Fruit fly (Drosophila melanogaster): ENCODE measurements around the gene CG16989.

Gene CG16989

DNA sequence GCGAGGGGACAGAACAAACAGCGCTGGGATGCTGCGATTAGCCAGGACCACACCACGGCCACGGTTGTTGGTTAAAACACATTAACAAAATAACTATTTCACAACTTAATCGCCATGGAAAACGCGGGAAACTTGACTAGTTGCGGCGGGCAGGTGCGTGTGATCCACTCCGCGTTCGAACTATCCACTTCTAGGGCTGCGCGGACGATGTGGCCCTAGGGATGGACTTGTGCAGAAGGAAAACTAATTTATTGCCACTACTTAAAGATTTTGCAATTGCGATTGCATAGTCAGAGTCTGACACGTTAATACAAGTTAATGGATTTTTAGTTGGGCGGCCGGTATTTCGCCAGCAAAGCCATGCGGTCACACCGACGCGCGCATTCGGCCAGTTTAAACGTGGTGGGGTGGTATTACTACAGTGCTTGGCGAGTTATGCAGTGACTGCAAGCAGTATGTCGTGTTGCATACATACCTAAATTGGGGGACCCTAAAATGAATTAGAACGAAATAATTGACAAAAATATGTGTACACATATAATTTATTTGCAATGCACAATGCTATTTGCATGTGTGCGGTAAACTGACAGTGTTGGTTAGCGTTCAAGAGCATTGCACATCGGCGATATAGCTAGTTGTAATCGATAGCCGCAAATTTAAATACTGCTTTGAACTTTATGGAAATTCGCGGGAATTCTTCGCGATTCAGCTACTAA lies 8.4 kb downstream of the CG16989 start, which contains the start of gene Rbf (continued):
- TF ChIP-seq sc (optimal IDR thresholded peaks at IDR 0.05) (no peak), sc (GFP tag; optimal IDR thresholded peaks at IDR 0.05) (no peak), CG2712 (tag; optimal IDR thresholded peaks at IDR 0.05) (peak; percentile 6), CG17186 (GFP tag; optimal IDR thresholded peaks at IDR 0.05) (peak; percentile 65), dan (GFP tag; IDR thresholded peaks at IDR 0.05) (no peak), Hmr (GFP tag; optimal IDR thresholded peaks at IDR 0.05) (peak; percentile 24), insv (GFP tag; optimal IDR thresholded peaks at IDR 0.05) (no peak), CG7963 (GFP tag; IDR thresholded peaks at IDR 0.05; ENCODE audit: partially characterized antibody) (0 out of 3 replicates have a peak, but pooled peaks have one; percentile 20), knrl (GFP tag; IDR thresholded peaks at IDR 0.05; ENCODE audit: partially characterized antibody) (peak; percentile 61; the same call in 2 of the 3 replicates), CG31365 (tag; optimal IDR thresholded peaks at IDR 0.05) (no peak), CG9797 (GFP tag; optimal IDR thresholded peaks at IDR 0.05) (peak; percentile 81), br (optimal IDR thresholded peaks at IDR 0.05) (no peak), CG15514 (GFP tag; optimal IDR thresholded peaks at IDR 0.05) (peak; percentile 33), E2f2 (GFP tag; IDR thresholded peaks at IDR 0.05) (peak; percentile 93), BEAF-32 (GFP tag; optimal IDR thresholded peaks at IDR 0.05) (peak; percentile 79), Ets97D (GFP tag; optimal IDR thresholded peaks at IDR 0.05) (peak; percentile 41), gfzf (GFP tag; optimal IDR thresholded peaks at IDR 0.05) (peak; percentile 85), hb (GFP tag; IDR thresholded peaks at IDR 0.05; ENCODE audit: partially characterized antibody) (peak; percentile 58; the same call in 1 of the 3 replicates), pzg (GFP tag; optimal IDR thresholded peaks at IDR 0.05) (peak; percentile 69), CG2120 (GFP tag; optimal IDR thresholded peaks at IDR 0.05) (peak; percentile 31), CG30020 (tag; optimal IDR thresholded peaks at IDR 0.05) (peak; percentile 8), Spps (tag; optimal IDR thresholded peaks at IDR 0.05) (no peak), CG1603 (tag; optimal IDR thresholded peaks at IDR 0.05) (peak; percentile 62), Sry-δ (GFP tag; optimal IDR thresholded peaks at IDR 0.05) (peak; percentile 72), Scr (GFP tag; IDR thresholded peaks at IDR 0.05; ENCODE audit: partially characterized antibody) (peak; percentile 66), zen (tag; optimal IDR thresholded peaks at IDR 0.05) (peak; percentile 3), CG6813 (GFP tag; optimal IDR thresholded peaks at IDR 0.05) (no peak), CG4854 (GFP tag; optimal IDR thresholded peaks at IDR 0.05) (peak; percentile 4), Dll (GFP tag; IDR thresholded peaks at IDR 0.05; ENCODE audit: partially characterized antibody) (peak; percentile 65), MESR4 (GFP tag; optimal IDR thresholded peaks at IDR 0.05) (peak; percentile 50), jing (GFP tag; optimal IDR thresholded peaks at IDR 0.05) (no peak), Stat92E (GFP tag; optimal IDR thresholded peaks at IDR 0.05) (peak in 1 of 3 experiments; percentile 16), Bgb (GFP tag; IDR thresholded peaks at IDR 0.05; ENCODE audit: partially characterized antibody) (peak; percentile 55), Abd-B (GFP tag; optimal IDR thresholded peaks at IDR 0.05) (no peak), CG13287 (GFP tag; IDR thresholded peaks at IDR 0.05; ENCODE audit: partially characterized antibody) (peak; percentile 55; the same call in 1 of the 2 replicates), CoRest (tag; optimal IDR thresholded peaks at IDR 0.05) (peak; percentile 33)

dm6 chrX:803370-803769 lies 10.4 kb downstream of the CG16989 start, which contains the start of gene CG13359:
TSS of gene CG13359 (minus strand) at chrX:803470.
- TF ChIP-seq Max (GFP tag; optimal IDR thresholded peaks at IDR 0.05), result no peak
